Worm (Caenorhabditis elegans): ENCODE data around the gene ooc-5.

ooc-5 gene

ce11 chrII:9009976-9010702, 17.2 kb downstream of the ooc-5 start:
- TF ChIP-seq dve-1 (tag; optimal IDR thresholded peaks at IDR 0.05): peak; percentile 15
- TF ChIP-seq tbx-7 (tag; optimal IDR thresholded peaks at IDR 0.05): no peak
- no peak for TF ChIP-seq fkh-6 (tag; optimal IDR thresholded peaks at IDR 0.05)
- peak; percentile 98 for TF ChIP-seq elt-2 (tag; optimal IDR thresholded peaks at IDR 0.05)

- TF ChIP-seq nhr-11 (tag; optimal IDR thresholded peaks at IDR 0.05) (no peak), ceh-19 (GFP tag; optimal IDR thresholded peaks at IDR 0.05) (peak; percentile 15), hlh-30 (tag; optimal IDR thresholded peaks at IDR 0.05; ENCODE audit: insufficient read depth) (no peak), gmeb-2 (tag; optimal IDR thresholded peaks at IDR 0.05) (no peak), unc-42 (tag; optimal IDR thresholded peaks at IDR 0.05) (peak; percentile 82), syd-9 (tag; optimal IDR thresholded peaks at IDR 0.05) (no peak), ceh-31 (tag; optimal IDR thresholded peaks at IDR 0.05) (peak; percentile 17), pqm-1 (tag; optimal IDR thresholded peaks at IDR 0.05) (no peak)
Observed at ce11 chrII:9010708-9011107, 17.7 kb downstream of the ooc-5 start.

- TF ChIP-seq ref-2 (tag; optimal IDR thresholded peaks at IDR 0.05): peak; percentile 14
- TF ChIP-seq ceh-34 (tag; optimal IDR thresholded peaks at IDR 0.05): peak; percentile 61
- no peak for TF ChIP-seq ceh-9 (tag; optimal IDR thresholded peaks at IDR 0.05)
- no peak for TF ChIP-seq tbx-7 (tag; optimal IDR thresholded peaks at IDR 0.05)
- TF ChIP-seq ahr-1 (tag; optimal IDR thresholded peaks at IDR 0.05): no peak
- TF ChIP-seq nfya-1 (tag; optimal IDR thresholded peaks at IDR 0.05): no peak
- TF ChIP-seq mec-3 (tag; optimal IDR thresholded peaks at IDR 0.05; ENCODE audit: borderline replicate concordance): peak; percentile 64
- TF ChIP-seq C38D4.7 (GFP tag; optimal IDR thresholded peaks at IDR 0.05): no peak
- TF ChIP-seq elt-4 (tag; optimal IDR thresholded peaks at IDR 0.05): peak; percentile 23
- TF ChIP-seq ceh-31 (tag; optimal IDR thresholded peaks at IDR 0.05): peak; percentile 9
- no peak for TF ChIP-seq hlh-13 (GFP tag; optimal IDR thresholded peaks at IDR 0.05)
- peak; percentile 65 for TF ChIP-seq hlh-30 (tag; optimal IDR thresholded peaks at IDR 0.05; ENCODE audit: insufficient read depth)
- peak; percentile 39 for TF ChIP-seq sdc-2 (tag; optimal IDR thresholded peaks at IDR 0.05)
- peak; percentile 42 for TF ChIP-seq ceh-18 (tag; optimal IDR thresholded peaks at IDR 0.05)
Observed at ce11 chrII:9013341-9013740, 20.4 kb downstream of the ooc-5 start.

ce11 chrII:9014188-9014587, 21.2 kb downstream of the ooc-5 start:
- TF ChIP-seq che-1 (tag; optimal IDR thresholded peaks at IDR 0.05) (no peak), npax-4 (tag; optimal IDR thresholded peaks at IDR 0.05) (no peak), ceh-45 (GFP tag; IDR thresholded peaks at IDR 0.05) (no peak), gmeb-2 (tag; optimal IDR thresholded peaks at IDR 0.05) (no peak), pqm-1 (tag; optimal IDR thresholded peaks at IDR 0.05) (no peak), lim-6 (tag; optimal IDR thresholded peaks at IDR 0.05) (no peak), unc-3 (GFP tag; conservative IDR thresholded peaks at IDR 0.05) (no peak), unc-3 (tag; optimal IDR thresholded peaks at IDR 0.05) (no peak), ahr-1 (tag; optimal IDR thresholded peaks at IDR 0.05) (no peak), fkh-6 (tag; optimal IDR thresholded peaks at IDR 0.05) (no peak), hlh-15 (tag; optimal IDR thresholded peaks at IDR 0.05) (no peak), ama-1 (optimal IDR thresholded peaks at IDR 0.05) (no peak), nfya-1 (tag; optimal IDR thresholded peaks at IDR 0.05) (no peak)

- no peak for TF ChIP-seq ceh-22 (tag; optimal IDR thresholded peaks at IDR 0.05)
- TF ChIP-seq K09A11.1 (tag; optimal IDR thresholded peaks at IDR 0.05; ENCODE audit: insufficient read depth): no peak
- TF ChIP-seq ets-4 (tag; optimal IDR thresholded peaks at IDR 0.05): no peak
- TF ChIP-seq ceh-19 (GFP tag; optimal IDR thresholded peaks at IDR 0.05): peak; percentile 17
- TF ChIP-seq sox-2 (GFP tag; IDR thresholded peaks at IDR 0.05): no peak
- no peak for TF ChIP-seq ceh-2 (tag; optimal IDR thresholded peaks at IDR 0.05)
- TF ChIP-seq ceh-18 (tag; optimal IDR thresholded peaks at IDR 0.05): peak; percentile 1
Observed at ce11 chrII:9014877-9015505, 22.0 kb downstream of the ooc-5 start.

Measured in whole organism, late embryonic.